Worm (Caenorhabditis elegans): Measurements from ENCODE around the gene adah-1.

DNA sequence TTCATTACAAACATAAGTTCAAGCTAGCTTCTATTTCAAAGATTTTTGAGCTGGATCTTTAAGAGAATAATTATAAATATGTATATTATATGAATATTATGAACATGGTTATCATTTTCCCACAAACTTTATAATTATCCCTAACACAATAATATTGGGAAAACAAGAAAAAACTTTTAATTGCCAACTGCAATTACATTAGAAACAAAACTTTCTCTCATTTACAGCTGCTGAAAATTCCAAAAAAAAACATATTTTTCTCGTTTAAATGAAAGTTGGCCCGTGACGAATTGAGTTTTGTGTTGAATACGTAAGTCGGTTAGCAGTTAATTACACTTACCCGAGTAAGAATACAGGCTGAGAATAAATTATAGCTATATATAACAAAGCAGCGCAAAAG, 38.7 kb downstream of the adah-1 start:
- TF ChIP-seq aly-2 (tag; optimal IDR thresholded peaks at IDR 0.05), result no peak
- no peak for TF ChIP-seq lin-39 (tag; optimal IDR thresholded peaks at IDR 0.05)
- no peak for TF ChIP-seq lin-15B (tag; optimal IDR thresholded peaks at IDR 0.05)
- no peak for TF ChIP-seq unc-62 (GFP tag; optimal IDR thresholded peaks at IDR 0.05)
- no peak for TF ChIP-seq fkh-10 (GFP tag; optimal IDR thresholded peaks at IDR 0.05)
- TF ChIP-seq nhr-11 (tag; optimal IDR thresholded peaks at IDR 0.05), result no peak
- TF ChIP-seq nhr-77 (tag; optimal IDR thresholded peaks at IDR 0.05), result no peak
- TF ChIP-seq R02D3.7 (tag; optimal IDR thresholded peaks at IDR 0.05), result no peak
